Fruit fly (Drosophila melanogaster): ENCODE measurements around the gene MEP-1.

MEP-1 gene

DNA sequence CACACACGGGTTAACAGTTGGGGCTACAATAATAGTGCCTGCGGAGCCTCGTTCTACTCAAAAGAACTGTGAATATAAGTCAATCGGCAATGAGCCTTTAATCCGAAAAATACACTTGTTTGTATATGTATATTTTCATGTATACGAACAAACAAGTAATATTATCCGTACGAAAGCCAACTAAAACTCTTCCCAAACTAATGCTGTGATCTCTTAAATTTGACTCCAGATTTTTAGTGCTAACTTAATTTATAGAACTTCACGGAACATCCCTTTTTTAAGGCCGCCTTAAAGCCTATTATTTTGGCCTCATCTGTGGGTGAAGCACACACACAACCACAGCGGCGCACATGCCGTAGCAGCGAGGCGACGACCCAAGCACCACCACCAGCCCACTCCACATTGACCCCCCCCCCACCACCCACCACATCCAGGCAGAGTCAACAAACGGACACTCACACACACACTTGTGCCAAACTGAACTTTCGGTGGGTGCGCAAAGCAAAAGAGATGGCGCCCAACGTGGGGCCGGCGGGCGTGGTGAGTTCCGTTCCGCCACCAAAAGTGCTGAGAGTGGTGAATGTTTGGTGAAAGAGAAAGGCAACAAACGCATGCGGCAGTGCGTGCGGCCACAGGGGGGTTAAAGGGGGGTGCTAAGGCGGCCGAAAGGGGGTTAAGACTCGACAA lies 47.3 kb upstream of the MEP-1 start (continued):
- TF ChIP-seq Hr4 (GFP tag; optimal IDR thresholded peaks at IDR 0.05) (peak; percentile 90), CG31627 (GFP tag; optimal IDR thresholded peaks at IDR 0.05) (peak; percentile 40), Eip78C (GFP tag) (peak; percentile 96), Eip75B (GFP tag; optimal IDR thresholded peaks at IDR 0.05) (peak; percentile 78), CG32006 (GFP tag; optimal IDR thresholded peaks at IDR 0.05) (peak; percentile 95), CG4318 (GFP tag; optimal IDR thresholded peaks at IDR 0.05) (peak; percentile 85), CG11762 (GFP tag; optimal IDR thresholded peaks at IDR 0.05; ENCODE audit: insufficient read depth) (peak; percentile 72), CG7368 (GFP tag; optimal IDR thresholded peaks at IDR 0.05) (peak; percentile 41), fd59A (GFP tag; optimal IDR thresholded peaks at IDR 0.05) (peak; percentile 84), Lpt (GFP tag; optimal IDR thresholded peaks at IDR 0.05) (peak; percentile 66), CG8632 (GFP tag; optimal IDR thresholded peaks at IDR 0.05) (peak; percentile 67), OdsH (GFP tag; optimal IDR thresholded peaks at IDR 0.05) (peak; percentile 85), eg (GFP tag; IDR thresholded peaks at IDR 0.05) (peak; percentile 72), Met (GFP tag; optimal IDR thresholded peaks at IDR 0.05) (peak; percentile 61), Eip93F (GFP tag; optimal IDR thresholded peaks at IDR 0.05) (no peak), CG10669 (GFP tag; optimal IDR thresholded peaks at IDR 0.05) (peak; percentile 85), Blimp-1 (GFP tag; optimal IDR thresholded peaks at IDR 0.05) (peak; percentile 21), CG6276 (GFP tag; optimal IDR thresholded peaks at IDR 0.05) (peak; percentile 87), CG6808 (GFP tag; optimal IDR thresholded peaks at IDR 0.05) (peak; percentile 83), achi (GFP tag; optimal IDR thresholded peaks at IDR 0.05) (peak; percentile 80), spab (GFP tag; optimal IDR thresholded peaks at IDR 0.05) (peak; percentile 81), CG8319 (GFP tag; optimal IDR thresholded peaks at IDR 0.05) (peak; percentile 43), dsx (GFP tag; optimal IDR thresholded peaks at IDR 0.05; ENCODE audit: poor library complexity, severe bottlenecking) (peak; percentile 69), ss (GFP tag; optimal IDR thresholded peaks at IDR 0.05) (peak; percentile 68 to 80), fd85E (GFP tag; optimal IDR thresholded peaks at IDR 0.05) (no peak), CG3032 (tag; optimal IDR thresholded peaks at IDR 0.05) (peak; percentile 88), Gug (GFP tag; IDR thresholded peaks at IDR 0.05) (peak; percentile 71), CG3919 (GFP tag; optimal IDR thresholded peaks at IDR 0.05) (peak; percentile 78), Sox14 (GFP tag; optimal IDR thresholded peaks at IDR 0.05) (peak; percentile 83), Sox102F (GFP tag; optimal IDR thresholded peaks at IDR 0.05) (peak; percentile 22)

dm6 chr3L:2584827-2585226 lies 46.7 kb upstream of the MEP-1 start:
- peak; percentile 31 for TF ChIP-seq CG6854 (GFP tag; optimal IDR thresholded peaks at IDR 0.05)
- no peak for TF ChIP-seq CG1621 (tag; optimal IDR thresholded peaks at IDR 0.05)
- TF ChIP-seq Blimp-1 (GFP tag; optimal IDR thresholded peaks at IDR 0.05), result no peak
- no peak for TF ChIP-seq net (GFP tag; optimal IDR thresholded peaks at IDR 0.05)
- no peak for TF ChIP-seq CG8319 (GFP tag; optimal IDR thresholded peaks at IDR 0.05)
- no peak for TF ChIP-seq svp (GFP tag)
- no peak for TF ChIP-seq CG11294 (GFP tag; IDR thresholded peaks at IDR 0.05)

dm6 chr3L:2585794-2586741 lies 45.4 kb upstream of the MEP-1 start, which contains the start of gene msn:
Gene msn, minus strand, starts transcription at chr3L:2586540.
- TF ChIP-seq CG16779 (tag; optimal IDR thresholded peaks at IDR 0.05), result peak; percentile 43
- no peak for TF ChIP-seq CG10669 (GFP tag; optimal IDR thresholded peaks at IDR 0.05)
- TF ChIP-seq CG3919 (GFP tag; optimal IDR thresholded peaks at IDR 0.05), result peak; percentile 36
- TF ChIP-seq Eip78C (GFP tag), result peak; percentile 85
- TF ChIP-seq CG6163 (GFP tag; IDR thresholded peaks at IDR 0.05), result peak; percentile 44
- no peak for TF ChIP-seq dac (GFP tag; optimal IDR thresholded peaks at IDR 0.05)
- TF ChIP-seq CG3032 (tag; optimal IDR thresholded peaks at IDR 0.05), result no peak
- no peak for TF ChIP-seq CG11294 (GFP tag; IDR thresholded peaks at IDR 0.05)
- peak; percentile 78 for TF ChIP-seq svp (GFP tag)
- TF ChIP-seq CG8119 (GFP tag; IDR thresholded peaks at IDR 0.05), result no peak
- no peak for TF ChIP-seq Eip93F (GFP tag; optimal IDR thresholded peaks at IDR 0.05)
- TF ChIP-seq esn (GFP tag; optimal IDR thresholded peaks at IDR 0.05), result peak; percentile 24
- no peak for TF ChIP-seq CG32006 (GFP tag; optimal IDR thresholded peaks at IDR 0.05)
- no peak for TF ChIP-seq CG4318 (GFP tag; optimal IDR thresholded peaks at IDR 0.05)
- TF ChIP-seq CG6854 (GFP tag; optimal IDR thresholded peaks at IDR 0.05), result peak; percentile 86
- no peak for TF ChIP-seq CG8632 (GFP tag; optimal IDR thresholded peaks at IDR 0.05)
- TF ChIP-seq spab (GFP tag; optimal IDR thresholded peaks at IDR 0.05), result no peak
- TF ChIP-seq CG11902 (GFP tag; optimal IDR thresholded peaks at IDR 0.05), result no peak
- TF ChIP-seq Hr39 (GFP tag; optimal IDR thresholded peaks at IDR 0.05), result no peak
- TF ChIP-seq Sox14 (GFP tag; optimal IDR thresholded peaks at IDR 0.05), result peak; percentile 38
- no peak for TF ChIP-seq CG6792 (GFP tag; optimal IDR thresholded peaks at IDR 0.05)
- TF ChIP-seq cyc (GFP tag; optimal IDR thresholded peaks at IDR 0.05), result no peak
- TF ChIP-seq CG31627 (GFP tag; optimal IDR thresholded peaks at IDR 0.05), result no peak
